Worm (Caenorhabditis elegans) whole organism, L4 larva: ENCODE measurements around the gene twk-8.
A peak's percentile ranks its signal among the peaks of the same experiment; 100 is the strongest.

Experiments used
- F10B5.3 ChIP-seq: sonication (generic microtip); optimal IDR thresholded peaks from 2 replicates; lab custom pipeline; 2016; ENCODE audit warnings: mild to moderate bottlenecking, missing genetic modification characterization, missing compliant biosample characterization
- F26F4.8 ChIP-seq: fragments of 200-800 bp; sonication (Bioruptor generic); conservative IDR thresholded peaks from 2 replicates; pipeline ENCODE4 v1.3.6; 2022; ENCODE audit warnings: missing genetic modification characterization, missing compliant biosample characterization
- F37D6.2 ChIP-seq: sonication (generic microtip); optimal IDR thresholded peaks from 2 replicates; lab custom pipeline; 2016; ENCODE audit warnings: mild to moderate bottlenecking, missing genetic modification characterization, missing compliant biosample characterization
- F44E2.7 ChIP-seq: fragments of 200-800 bp; sonication (Bioruptor generic); IDR thresholded peaks from 2 replicates; pipeline ENCODE4 v2.1.2; 2022; ENCODE audit warnings: missing genetic modification characterization, missing compliant biosample characterization
- T20F7.1 ChIP-seq: fragments of 200-800 bp; sonication (Bioruptor generic); optimal IDR thresholded peaks from 2 replicates; lab custom pipeline; 2018; ENCODE audit warnings: mild to moderate bottlenecking, missing genetic modification characterization, missing compliant biosample characterization
- T26A8.4 ChIP-seq: fragments of 200-800 bp; sonication (Bioruptor generic); IDR thresholded peaks from 2 replicates; pipeline ENCODE4 v1.3.6; 2022; ENCODE audit warnings: missing genetic modification characterization, missing compliant biosample characterization
- ZK546.5 ChIP-seq, 2 experiments: sonication (generic microtip); optimal IDR thresholded peaks; 2 replicates each; lab custom pipeline; 2017; ENCODE audit warnings: missing biosample characterization in 2 of 2, missing genetic modification characterization in 2 of 2
- ceh-20 ChIP-seq: fragments of 200-800 bp; sonication (Bioruptor generic); IDR thresholded peaks from 2 replicates; pipeline ENCODE4 v1.3.6; 2022; ENCODE audit warnings: missing genetic modification reagents, missing genetic modification characterization, missing compliant biosample characterization
- ceh-44 ChIP-seq: fragments of 200-800 bp; sonication (Bioruptor generic); IDR thresholded peaks from 2 replicates; pipeline ENCODE4 v1.3.6; 2022; ENCODE audit warnings: missing genetic modification reagents, missing genetic modification characterization, missing compliant biosample characterization
- ceh-62 ChIP-seq: sonication (generic microtip); optimal IDR thresholded peaks from 2 replicates; lab custom pipeline; 2017; ENCODE audit warnings: missing biosample characterization, missing genetic modification characterization
- ces-1 ChIP-seq: fragments of 150-350 bp; sonication (generic microtip); optimal IDR thresholded peaks from 4 replicates; lab custom pipeline; 2014; ENCODE audit warnings: missing biosample characterization, missing genetic modification reagents, missing genetic modification characterization
- cey-2 ChIP-seq: sonication (generic microtip); optimal IDR thresholded peaks from 3 replicates; lab custom pipeline; 2017; ENCODE audit warnings: missing genetic modification characterization, mild to moderate bottlenecking, missing compliant biosample characterization, antibody characterized with exemption, borderline replicate concordance; ENCODE audit not compliant: insufficient read depth
- daf-12 ChIP-seq: fragments of 150-350 bp; optimal IDR thresholded peaks from 2 replicates; lab custom pipeline; 2014; ENCODE audit warnings: missing biosample characterization, missing genetic modification reagents, missing genetic modification characterization
- daf-19 ChIP-seq: fragments of 200-800 bp; sonication (Bioruptor generic); conservative IDR thresholded peaks from 2 replicates; pipeline ENCODE4 v1.3.6; 2022; ENCODE audit warnings: missing genetic modification characterization, missing compliant biosample characterization
- daf-8 ChIP-seq: fragments of 200-800 bp; sonication (Bioruptor generic); IDR thresholded peaks from 2 replicates; pipeline ENCODE4 v1.3.6; 2022; ENCODE audit warnings: missing genetic modification characterization, missing compliant biosample characterization
- dpl-1 ChIP-seq: fragments of 150-350 bp; optimal IDR thresholded peaks from 2 replicates; lab custom pipeline; 2014; ENCODE audit warnings: missing biosample characterization, missing genetic modification reagents, missing genetic modification characterization
- duxl-1 ChIP-seq: sonication (generic microtip); optimal IDR thresholded peaks from 2 replicates; lab custom pipeline; 2016; ENCODE audit warnings: mild to moderate bottlenecking, missing genetic modification characterization, moderate library complexity, missing compliant biosample characterization; ENCODE audit not compliant: poor library complexity
- dve-1 ChIP-seq: sonication (generic microtip); optimal IDR thresholded peaks from 2 replicates; lab custom pipeline; 2017; ENCODE audit warnings: antibody characterized with exemption, mild to moderate bottlenecking, missing genetic modification characterization, missing compliant biosample characterization; ENCODE audit not compliant: insufficient read depth
- egl-43 ChIP-seq: fragments of 200-800 bp; sonication (Bioruptor generic); IDR thresholded peaks from 2 replicates; pipeline ENCODE4 v1.3.6; 2022; ENCODE audit warnings: missing genetic modification reagents, missing genetic modification characterization, missing compliant biosample characterization
- fkh-10 ChIP-seq: fragments of 150-350 bp; optimal IDR thresholded peaks from 2 replicates; lab custom pipeline; 2014; ENCODE audit warnings: missing biosample characterization, missing genetic modification reagents, missing genetic modification characterization
- fos-1 ChIP-seq: fragments of 150-350 bp; optimal IDR thresholded peaks from 2 replicates; lab custom pipeline; 2014; ENCODE audit warnings: missing biosample characterization, missing genetic modification characterization
- jun-1 ChIP-seq: fragments of 150-350 bp; optimal IDR thresholded peaks from 2 replicates; lab custom pipeline; 2014; ENCODE audit warnings: missing biosample characterization, missing genetic modification reagents, missing genetic modification characterization
- lin-13 ChIP-seq: fragments of 150-350 bp; optimal IDR thresholded peaks from 2 replicates; lab custom pipeline; 2014; ENCODE audit warnings: missing biosample characterization, missing genetic modification reagents, missing genetic modification characterization
- lin-38 ChIP-seq: fragments of 200-800 bp; sonication (Bioruptor generic); IDR thresholded peaks from 2 replicates; pipeline ENCODE4 v1.3.6; 2022; ENCODE audit warnings: missing genetic modification reagents, missing genetic modification characterization, missing compliant biosample characterization
- lir-3 ChIP-seq: sonication (generic microtip); optimal IDR thresholded peaks from 2 replicates; lab custom pipeline; 2016; ENCODE audit warnings: mild to moderate bottlenecking, missing genetic modification characterization, missing compliant biosample characterization
- lsy-2 ChIP-seq, 2 experiments: fragments of 150-350 bp in 1 of 2; sonication (generic microtip) in 1 of 2; optimal IDR thresholded peaks; 2 replicates each; lab custom pipeline; 2014 to 2017; ENCODE audit warnings: missing biosample characterization in 2 of 2, missing genetic modification characterization in 2 of 2
- madf-9 ChIP-seq: fragments of 200-800 bp; sonication (Bioruptor generic); conservative IDR thresholded peaks from 2 replicates; pipeline ENCODE4 v1.3.6; 2022; ENCODE audit warnings: missing genetic modification reagents, missing genetic modification characterization, missing compliant biosample characterization
- mdl-1 ChIP-seq, 2 experiments: fragments of 150-350 bp in 1 of 2; sonication (generic microtip) in 1 of 2; optimal IDR thresholded peaks; 2 replicates each; lab custom pipeline; 2014 to 2017; ENCODE audit warnings: missing biosample characterization in 2 of 2, missing genetic modification characterization in 2 of 2
- mdt-29 ChIP-seq: fragments of 200-800 bp; sonication (Bioruptor generic); IDR thresholded peaks from 2 replicates; pipeline ENCODE4 v1.3.6; 2022; ENCODE audit warnings: missing genetic modification reagents, missing genetic modification characterization, missing compliant biosample characterization
- mes-2 ChIP-seq: sonication (generic microtip); optimal IDR thresholded peaks from 2 replicates; lab custom pipeline; 2016; ENCODE audit warnings: missing genotype, mild to moderate bottlenecking, missing genetic modification characterization, missing compliant biosample characterization; ENCODE audit not compliant: poor library complexity, severe bottlenecking
- mxl-2 ChIP-seq: fragments of 200-800 bp; sonication (Bioruptor generic); conservative IDR thresholded peaks from 2 replicates; pipeline ENCODE4 v1.3.6; 2022; ENCODE audit warnings: missing genetic modification reagents, missing genetic modification characterization, missing compliant biosample characterization
- mxl-3 ChIP-seq: fragments of 200-800 bp; sonication (Bioruptor generic); optimal IDR thresholded peaks from 2 replicates; lab custom pipeline; 2018; ENCODE audit warnings: mild to moderate bottlenecking, missing genetic modification characterization, missing compliant biosample characterization
- nhr-10 ChIP-seq: fragments of 150-350 bp; optimal IDR thresholded peaks from 2 replicates; lab custom pipeline; 2014; ENCODE audit warnings: missing biosample characterization, missing genetic modification characterization
- nhr-102 ChIP-seq: sonication (generic microtip); optimal IDR thresholded peaks from 2 replicates; lab custom pipeline; 2016; ENCODE audit warnings: mild to moderate bottlenecking, missing genetic modification characterization, moderate library complexity, missing compliant biosample characterization
- nhr-28 ChIP-seq: fragments of 150-350 bp; optimal IDR thresholded peaks from 2 replicates; lab custom pipeline; 2014; ENCODE audit warnings: missing biosample characterization, missing genetic modification characterization
- nhr-42 ChIP-seq: fragments of 200-800 bp; sonication (Bioruptor generic); IDR thresholded peaks from 2 replicates; pipeline ENCODE4 v1.3.6; 2022; ENCODE audit warnings: missing genetic modification characterization, missing compliant biosample characterization
- nhr-48 ChIP-seq: sonication (generic microtip); optimal IDR thresholded peaks from 2 replicates; lab custom pipeline; 2016; ENCODE audit warnings: mild to moderate bottlenecking, missing genetic modification characterization, missing compliant biosample characterization
- nhr-76 ChIP-seq: fragments of 150-350 bp; optimal IDR thresholded peaks from 2 replicates; lab custom pipeline; 2014; ENCODE audit warnings: missing biosample characterization, missing genetic modification characterization
- nhr-77 ChIP-seq: fragments of 150-350 bp; optimal IDR thresholded peaks from 2 replicates; lab custom pipeline; 2014; ENCODE audit warnings: missing biosample characterization, missing genetic modification characterization
- php-3 ChIP-seq: fragments of 200-800 bp; sonication (Bioruptor generic); IDR thresholded peaks from 2 replicates; pipeline ENCODE4 v1.3.6; 2022; ENCODE audit warnings: missing genetic modification reagents, missing genetic modification characterization, missing compliant biosample characterization
- pqm-1 ChIP-seq: sonication (generic microtip); optimal IDR thresholded peaks from 2 replicates; lab custom pipeline; 2017; ENCODE audit warnings: missing biosample characterization, missing genetic modification characterization
- saeg-2 ChIP-seq: fragments of 200-800 bp; sonication (Bioruptor generic); IDR thresholded peaks from 2 replicates; pipeline ENCODE4 v1.3.6; 2022; ENCODE audit warnings: missing genetic modification reagents, missing genetic modification characterization, missing compliant biosample characterization
- set-16 ChIP-seq: fragments of 200-800 bp; sonication (Bioruptor generic); IDR thresholded peaks from 2 replicates; pipeline ENCODE4 v1.3.6; 2022; ENCODE audit warnings: missing genetic modification reagents, missing genetic modification characterization, missing compliant biosample characterization
- tag-97 ChIP-seq: fragments of 200-800 bp; sonication (Bioruptor generic); IDR thresholded peaks from 2 replicates; pipeline ENCODE4 v1.3.6; 2022; ENCODE audit warnings: missing genetic modification characterization, missing compliant biosample characterization
- unc-39 ChIP-seq: sonication (generic microtip); optimal IDR thresholded peaks from 2 replicates; lab custom pipeline; 2017; ENCODE audit warnings: missing biosample characterization, missing genetic modification characterization
- unc-62 ChIP-seq, 3 experiments: fragments of 150-350 bp in 1 of 3; sonication (generic microtip); optimal IDR thresholded peaks in 2 of 3; peaks in 1 of 3; 1 replicate in 1 of 3; 2 replicates in 2 of 3; lab custom pipeline; 2014 to 2017; ENCODE audit warnings: missing biosample characterization in 3 of 3, missing genetic modification characterization in 3 of 3, missing genetic modification reagents in 3 of 3, missing genotype in 1 of 3
- zfp-3 ChIP-seq: fragments of 200-800 bp; sonication (Bioruptor generic); conservative IDR thresholded peaks from 2 replicates; pipeline ENCODE4 v1.3.6; 2022; ENCODE audit warnings: missing genetic modification reagents, missing genetic modification characterization, missing compliant biosample characterization
- zip-11 ChIP-seq: fragments of 200-800 bp; sonication (Bioruptor generic); IDR thresholded peaks from 2 replicates; pipeline ENCODE4 v1.3.6; 2022; ENCODE audit warnings: missing genetic modification characterization, missing compliant biosample characterization
- ztf-11 ChIP-seq: fragments of 150-350 bp; optimal IDR thresholded peaks from 2 replicates; lab custom pipeline; 2014; ENCODE audit warnings: missing biosample characterization, missing genetic modification characterization
- ztf-7 ChIP-seq: fragments of 150-350 bp; optimal IDR thresholded peaks from 2 replicates; lab custom pipeline; 2014; ENCODE audit warnings: missing biosample characterization, missing genetic modification characterization

The twk-8 gene

ce11 chrIV:9074244-9074723, 7.9 kb upstream of the twk-8 start, which contains the start of gene mppb-1 (continued):
- TF ChIP-seq lir-3 (tag; lab: Kevin White, UChicago): no peak
- 0 out of 2 replicates have a peak, but pooled peaks have one; percentile 40 for TF ChIP-seq mdt-29 (GFP tag; lab: Robert Waterston, UW)
- TF ChIP-seq dpl-1 (GFP tag; lab: Kevin White, UChicago): peak; percentile 97
- TF ChIP-seq unc-39 (tag; lab: Kevin White, UChicago): no peak
- peak; percentile 55 for TF ChIP-seq nhr-28 (tag; lab: Kevin White, UChicago)
- no peak for TF ChIP-seq ZK546.5 (tag; optimal IDR thresholded peaks at IDR 0.05; lab: Kevin White, UChicago)
- peak; percentile 84 for TF ChIP-seq ceh-44 (GFP tag; lab: Robert Waterston, UW)
- no peak for TF ChIP-seq F10B5.3 (tag; lab: Kevin White, UChicago)
- no peak for TF ChIP-seq mxl-2 (GFP tag; lab: Robert Waterston, UW)
- no peak for TF ChIP-seq ces-1 (GFP tag; lab: Kevin White, UChicago)
- TF ChIP-seq cey-2 (tag; lab: Kevin White, UChicago): no peak
- peak; percentile 100 for TF ChIP-seq mes-2 (tag; lab: Kevin White, UChicago)
- TF ChIP-seq daf-8 (GFP tag; lab: Robert Waterston, UW): no peak
- TF ChIP-seq lsy-2 (tag; optimal IDR thresholded peaks at IDR 0.05; lab: Kevin White, UChicago): peak in 1 of 2 experiments; percentile 87
- no peak for TF ChIP-seq ceh-62 (tag; lab: Kevin White, UChicago)
- no peak for TF ChIP-seq egl-43
- no peak for TF ChIP-seq F44E2.7
- no peak for TF ChIP-seq set-16
- TF ChIP-seq zfp-3 (GFP tag; lab: Robert Waterston, UW): peak; percentile 70; the same call in 1 of the 2 replicates
- TF ChIP-seq nhr-10 (tag; lab: Kevin White, UChicago): no peak
- TF ChIP-seq lin-38: peak; percentile 71
- peak; percentile 85 for TF ChIP-seq duxl-1 (tag; lab: Kevin White, UChicago)
- TF ChIP-seq F37D6.2 (tag; lab: Kevin White, UChicago): peak; percentile 31
- no peak for TF ChIP-seq daf-12 (tag; lab: Kevin White, UChicago)
- peak in 1 of 2 experiments; percentile 61 for TF ChIP-seq mdl-1 (tag; optimal IDR thresholded peaks at IDR 0.05; lab: Kevin White, UChicago)
- no peak for TF ChIP-seq dve-1
- peak; percentile 51 for TF ChIP-seq mxl-3 (GFP tag; lab: Kevin White, UChicago)
- TF ChIP-seq T26A8.4 (GFP tag; lab: Robert Waterston, UW): peak; percentile 50; the same call in 1 of the 2 replicates
- TF ChIP-seq madf-9 (GFP tag; lab: Robert Waterston, UW): peak; percentile 84
- TF ChIP-seq nhr-42: 0 out of 2 replicates have a peak, but pooled peaks have one; percentile 34
- TF ChIP-seq nhr-76 (tag; lab: Kevin White, UChicago): no peak
- no peak for TF ChIP-seq saeg-2
- TF ChIP-seq php-3 (GFP tag; lab: Robert Waterston, UW): 0 out of 2 replicates have a peak, but pooled peaks have one; percentile 52
- no peak for TF ChIP-seq nhr-77 (tag; lab: Kevin White, UChicago)
- no peak for TF ChIP-seq jun-1
- peak; percentile 38 for TF ChIP-seq ztf-7 (tag; lab: Kevin White, UChicago)
- no peak for TF ChIP-seq daf-19 (GFP tag; lab: Robert Waterston, UW)
- TF ChIP-seq tag-97 (GFP tag; lab: Robert Waterston, UW): no peak
- no peak for TF ChIP-seq lin-13 (GFP tag; lab: Kevin White, UChicago)
- TF ChIP-seq F26F4.8 (GFP tag; lab: Robert Waterston, UW): no peak
- TF ChIP-seq ceh-20: no peak
- no peak for TF ChIP-seq zip-11
- TF ChIP-seq nhr-48: no peak
- TF ChIP-seq fos-1 (tag; lab: Kevin White, UChicago): no peak
- TF ChIP-seq pqm-1 (tag; lab: Kevin White, UChicago): no peak
- TF ChIP-seq nhr-102: peak; percentile 30
- no peak for TF ChIP-seq unc-62 (GFP tag; optimal IDR thresholded peaks at IDR 0.05 in 1 of 2; lab: Kevin White, UChicago)
- TF ChIP-seq unc-62 (tag; optimal IDR thresholded peaks at IDR 0.05; lab: Kevin White, UChicago): no peak
- no peak for TF ChIP-seq ztf-11 (tag; lab: Kevin White, UChicago)
- TF ChIP-seq fkh-10 (GFP tag; lab: Kevin White, UChicago): peak; percentile 76
- peak; percentile 61 for TF ChIP-seq T20F7.1
